Worm (Caenorhabditis elegans): ENCODE measurements around the gene F21D5.3.

ce11 chrIV:8761896-8762295 lies 31.3 kb downstream of the F21D5.3 start, which contains the start of the genes F20C5.11 and klp-11:
- TF ChIP-seq ces-1 (GFP tag; optimal IDR thresholded peaks at IDR 0.05) (no peak), lin-39 (tag; optimal IDR thresholded peaks at IDR 0.05) (no peak), hlh-30 (tag; optimal IDR thresholded peaks at IDR 0.05; ENCODE audit: insufficient read depth) (no peak), set-16 (GFP tag; IDR thresholded peaks at IDR 0.05) (no peak), fkh-10 (GFP tag; optimal IDR thresholded peaks at IDR 0.05) (no peak), ztf-11 (tag; optimal IDR thresholded peaks at IDR 0.05) (no peak), F49E8.2 (tag; optimal IDR thresholded peaks at IDR 0.05; ENCODE audit: borderline replicate concordance) (no peak), T20F7.1 (GFP tag; optimal IDR thresholded peaks at IDR 0.05) (no peak), zfp-2 (tag; optimal IDR thresholded peaks at IDR 0.05) (no peak), mdl-1 (tag; optimal IDR thresholded peaks at IDR 0.05) (no peak), ceh-32 (tag; optimal IDR thresholded peaks at IDR 0.05; ENCODE audit: poor library complexity) (no peak), pqm-1 (tag; optimal IDR thresholded peaks at IDR 0.05) (no peak)

Data from whole organism, L4 larva.